Worm (Caenorhabditis elegans): ENCODE data around the gene lys-8.

The lys-8 gene

DNA sequence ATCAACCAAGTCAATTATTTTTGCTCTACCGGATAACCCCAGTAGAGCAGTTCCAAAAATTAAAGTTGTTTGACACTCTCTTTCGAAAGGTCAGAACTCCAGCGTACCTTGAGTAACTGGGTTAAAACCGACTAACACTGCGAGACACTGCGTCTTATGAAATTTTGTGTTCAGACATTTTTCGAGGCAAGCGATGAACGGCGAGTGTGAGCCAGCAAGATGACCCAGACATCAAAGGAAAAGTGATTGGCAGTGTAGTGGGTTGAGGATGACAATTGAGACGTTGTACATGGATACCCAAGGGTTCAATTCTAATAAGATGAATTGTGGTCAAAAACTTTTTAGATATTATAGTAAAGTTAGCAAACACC lies 41.8 kb upstream of the lys-8 start:
- no peak for TF ChIP-seq elt-1 (tag; optimal IDR thresholded peaks at IDR 0.05)
- peak; percentile 31 for TF ChIP-seq pqm-1 (tag; optimal IDR thresholded peaks at IDR 0.05)
- TF ChIP-seq ceh-28 (tag; optimal IDR thresholded peaks at IDR 0.05): peak; percentile 58
- no peak for TF ChIP-seq ceh-9 (tag; optimal IDR thresholded peaks at IDR 0.05)
- TF ChIP-seq fkh-10 (GFP tag; optimal IDR thresholded peaks at IDR 0.05): no peak
- TF ChIP-seq elt-2 (tag; optimal IDR thresholded peaks at IDR 0.05): peak; percentile 84
- peak; percentile 55 for TF ChIP-seq nhr-23 (tag; optimal IDR thresholded peaks at IDR 0.05)
- TF ChIP-seq egl-5 (tag; optimal IDR thresholded peaks at IDR 0.05): peak; percentile 60
- TF ChIP-seq daf-12 (tag; optimal IDR thresholded peaks at IDR 0.05): no peak
- TF ChIP-seq lin-39 (tag; optimal IDR thresholded peaks at IDR 0.05): peak; percentile 72
- peak; percentile 51 for TF ChIP-seq unc-62 (GFP tag; optimal IDR thresholded peaks at IDR 0.05)
- TF ChIP-seq nfya-1 (tag; optimal IDR thresholded peaks at IDR 0.05; ENCODE audit: insufficient read depth): peak; percentile 80
- peak; percentile 41 for TF ChIP-seq jun-1 (tag; optimal IDR thresholded peaks at IDR 0.05)
- TF ChIP-seq skn-1 (tag; optimal IDR thresholded peaks at IDR 0.05): peak; percentile 57
- peak; percentile 99 for TF ChIP-seq snpc-4 (tag; optimal IDR thresholded peaks at IDR 0.05)
- TF ChIP-seq ama-1 (optimal IDR thresholded peaks at IDR 0.05): peak; percentile 99
- no peak for TF ChIP-seq hmg-11 (tag; optimal IDR thresholded peaks at IDR 0.05)
- TF ChIP-seq lin-15B (tag; optimal IDR thresholded peaks at IDR 0.05): peak; percentile 26
- peak; percentile 60 for TF ChIP-seq nhr-25 (tag; optimal IDR thresholded peaks at IDR 0.05)
- TF ChIP-seq mml-1 (tag; optimal IDR thresholded peaks at IDR 0.05): no peak
- peak; percentile 63 for TF ChIP-seq nhr-43 (tag; optimal IDR thresholded peaks at IDR 0.05; ENCODE audit: poor library complexity, severe bottlenecking)
- no peak for TF ChIP-seq ceh-82 (tag; optimal IDR thresholded peaks at IDR 0.05)
- peak; percentile 81 for TF ChIP-seq pha-4 (tag; optimal IDR thresholded peaks at IDR 0.05)
- TF ChIP-seq R02D3.7 (tag; optimal IDR thresholded peaks at IDR 0.05): no peak

DNA sequence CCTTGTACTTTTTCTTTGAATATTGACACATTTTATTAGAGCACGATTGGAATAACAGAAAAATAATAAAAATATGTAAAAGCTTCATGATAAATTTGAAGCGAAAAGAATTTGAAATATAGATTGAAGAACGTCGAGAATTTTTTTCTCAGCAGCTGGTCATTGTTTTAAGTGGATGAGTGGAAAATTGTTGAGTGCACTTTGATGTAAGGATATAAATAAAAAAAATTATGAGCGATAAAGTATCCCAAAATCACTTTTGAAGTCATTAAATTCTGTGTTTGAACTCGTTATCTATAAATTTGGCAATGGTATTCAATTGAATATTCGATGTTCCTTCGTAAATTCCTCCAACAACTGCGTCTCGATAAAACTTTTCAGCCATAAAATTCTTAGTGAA lies 41.2 kb upstream of the lys-8 start, which contains the start of gene ins-13:
Gene ins-13 (minus strand): TSS at position 101 of the 400 bp plus-strand sequence.
- no peak for TF ChIP-seq ztf-4 (tag; optimal IDR thresholded peaks at IDR 0.05)
- no peak for TF ChIP-seq nhr-237 (tag; optimal IDR thresholded peaks at IDR 0.05)
- no peak for TF ChIP-seq daf-12 (tag; optimal IDR thresholded peaks at IDR 0.05)
- no peak for TF ChIP-seq elt-3 (tag; optimal IDR thresholded peaks at IDR 0.05)
- no peak for TF ChIP-seq fkh-2 (tag; optimal IDR thresholded peaks at IDR 0.05)
- TF ChIP-seq unc-62 (GFP tag; optimal IDR thresholded peaks at IDR 0.05): no peak
- TF ChIP-seq lin-39 (tag; optimal IDR thresholded peaks at IDR 0.05): no peak
- TF ChIP-seq jun-1 (tag; optimal IDR thresholded peaks at IDR 0.05): no peak
- no peak for TF ChIP-seq nfya-1 (tag; optimal IDR thresholded peaks at IDR 0.05; ENCODE audit: insufficient read depth)
- no peak for TF ChIP-seq mml-1 (tag; optimal IDR thresholded peaks at IDR 0.05)
- TF ChIP-seq tbx-2 (tag; optimal IDR thresholded peaks at IDR 0.05): no peak
- TF ChIP-seq eor-1 (tag; optimal IDR thresholded peaks at IDR 0.05): no peak
- no peak for TF ChIP-seq fkh-10 (GFP tag; optimal IDR thresholded peaks at IDR 0.05)
- TF ChIP-seq aly-2 (tag; optimal IDR thresholded peaks at IDR 0.05): no peak

DNA sequence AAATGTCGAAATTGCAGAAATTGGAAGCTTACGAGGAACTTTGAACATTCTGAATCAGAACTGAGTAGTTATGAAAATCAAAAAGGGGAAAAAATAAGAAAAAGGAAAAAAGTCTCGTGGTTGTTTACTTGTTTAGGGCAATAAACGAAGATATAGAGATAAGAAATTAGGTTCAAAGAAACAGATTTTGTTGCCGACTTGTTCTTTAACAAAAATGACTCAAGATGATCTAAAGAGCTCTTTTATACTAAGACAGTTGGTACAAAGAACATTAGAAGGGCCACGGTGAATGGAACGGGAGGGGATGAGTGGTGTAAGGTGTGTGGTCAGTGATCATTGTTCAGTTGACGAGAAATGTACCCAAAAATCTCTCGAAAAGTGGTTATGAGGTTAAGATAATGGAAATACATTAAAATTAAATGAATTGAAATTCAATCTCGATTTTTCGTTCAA lies 38.5 kb upstream of the lys-8 start, which contains the start of gene acdh-2:
Gene acdh-2 (minus strand): TSS at position 51 of the 453 bp plus-strand sequence.
- no peak for TF ChIP-seq nhr-237 (tag; optimal IDR thresholded peaks at IDR 0.05)
- TF ChIP-seq nfya-1 (tag; optimal IDR thresholded peaks at IDR 0.05; ENCODE audit: insufficient read depth): peak; percentile 35
- no peak for TF ChIP-seq ztf-4 (tag; optimal IDR thresholded peaks at IDR 0.05)
- TF ChIP-seq nhr-11 (tag; optimal IDR thresholded peaks at IDR 0.05): no peak
- no peak for TF ChIP-seq nhr-76 (tag; optimal IDR thresholded peaks at IDR 0.05)
- peak; percentile 18 for TF ChIP-seq nhr-43 (tag; optimal IDR thresholded peaks at IDR 0.05; ENCODE audit: poor library complexity, severe bottlenecking)

DNA sequence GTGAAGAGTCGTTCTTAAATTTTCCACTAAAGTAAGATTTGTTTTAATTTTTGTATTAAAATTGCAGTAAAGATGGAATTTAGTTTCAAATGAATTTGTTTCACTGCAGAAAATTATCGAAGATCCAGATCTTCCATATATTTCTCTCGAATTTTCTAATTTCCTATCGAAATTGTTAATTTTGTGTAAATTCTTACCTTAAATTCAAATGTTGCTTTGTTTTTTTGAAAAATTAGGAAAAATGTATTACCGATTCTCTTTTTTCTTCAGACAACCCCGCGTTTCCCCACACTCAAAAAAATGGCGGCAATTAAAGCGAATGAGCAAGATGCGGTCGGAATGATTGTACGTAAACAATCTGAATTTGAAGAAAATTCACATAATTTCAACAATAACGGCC lies 36.2 kb upstream of the lys-8 start, which contains the start of gene C17C3.6:
Gene C17C3.6 (plus strand): TSS at position 301 of the 400 bp plus-strand sequence.
- no peak for TF ChIP-seq nhr-43 (tag; optimal IDR thresholded peaks at IDR 0.05; ENCODE audit: poor library complexity, severe bottlenecking)
- TF ChIP-seq zag-1 (tag; optimal IDR thresholded peaks at IDR 0.05): no peak
- TF ChIP-seq pqm-1 (tag; optimal IDR thresholded peaks at IDR 0.05): no peak
- no peak for TF ChIP-seq nhr-12 (tag; optimal IDR thresholded peaks at IDR 0.05)
- TF ChIP-seq fos-1 (tag; optimal IDR thresholded peaks at IDR 0.05): no peak
- no peak for TF ChIP-seq R02D3.7 (tag; optimal IDR thresholded peaks at IDR 0.05)
- TF ChIP-seq nhr-67 (tag; optimal IDR thresholded peaks at IDR 0.05): no peak
- TF ChIP-seq nhr-77 (tag; optimal IDR thresholded peaks at IDR 0.05): no peak
- no peak for TF ChIP-seq pha-4 (tag; optimal IDR thresholded peaks at IDR 0.05)
- no peak for TF ChIP-seq egl-27 (tag; optimal IDR thresholded peaks at IDR 0.05)
